Worm (Caenorhabditis elegans) whole organism, late embryonic: ENCODE data around the gene ccz-1.

Source experiments
- K02D7.2 ChIP-seq: sonication (generic microtip); optimal IDR thresholded peaks from 2 replicates; lab custom pipeline; 2017; ENCODE audit warnings: mild to moderate bottlenecking, missing genetic modification characterization, missing compliant biosample characterization
- ceh-18 ChIP-seq: sonication (generic microtip); optimal IDR thresholded peaks from 2 replicates; lab custom pipeline; 2016; ENCODE audit warnings: missing genetic modification characterization, missing compliant biosample characterization
- ceh-19 ChIP-seq: fragments of 200-800 bp; sonication (Bioruptor generic); optimal IDR thresholded peaks from 2 replicates; lab custom pipeline; 2018; ENCODE audit warnings: mild to moderate bottlenecking, missing genetic modification characterization, missing compliant biosample characterization
- ceh-30 ChIP-seq: fragments of 150-350 bp; optimal IDR thresholded peaks from 2 replicates; lab custom pipeline; 2014; ENCODE audit warnings: missing biosample characterization, missing genetic modification characterization
- ceh-31 ChIP-seq: sonication (generic microtip); optimal IDR thresholded peaks from 2 replicates; lab custom pipeline; 2016; ENCODE audit warnings: missing genetic modification characterization, missing compliant biosample characterization
- ceh-34 ChIP-seq: sonication (generic microtip); optimal IDR thresholded peaks from 2 replicates; lab custom pipeline; 2016; ENCODE audit warnings: mild to moderate bottlenecking, missing genetic modification characterization, missing compliant biosample characterization
- ceh-45 ChIP-seq: fragments of 200-800 bp; sonication (Bioruptor generic); IDR thresholded peaks from 2 replicates; pipeline ENCODE4 v1.3.6; 2022; ENCODE audit warnings: missing genetic modification reagents, missing genetic modification characterization, missing compliant biosample characterization
- che-1 ChIP-seq: sonication (generic microtip); optimal IDR thresholded peaks from 2 replicates; lab custom pipeline; 2016; ENCODE audit warnings: mild to moderate bottlenecking, missing genetic modification characterization, missing compliant biosample characterization
- dve-1 ChIP-seq: sonication (generic microtip); optimal IDR thresholded peaks from 2 replicates; lab custom pipeline; 2017; ENCODE audit warnings: antibody characterized with exemption, mild to moderate bottlenecking, missing genetic modification characterization, missing compliant biosample characterization
- elt-2 ChIP-seq: sonication (generic microtip); optimal IDR thresholded peaks from 2 replicates; lab custom pipeline; 2016; ENCODE audit warnings: missing genetic modification reagents, missing genetic modification characterization, missing compliant biosample characterization
- elt-4 ChIP-seq: sonication (generic microtip); optimal IDR thresholded peaks from 2 replicates; lab custom pipeline; 2016; ENCODE audit warnings: missing genetic modification characterization, missing compliant biosample characterization
- eyg-1 ChIP-seq: sonication (generic microtip); optimal IDR thresholded peaks from 2 replicates; lab custom pipeline; 2016; ENCODE audit warnings: missing genotype, missing genetic modification characterization, missing compliant biosample characterization
- fax-1 ChIP-seq: sonication (generic microtip); optimal IDR thresholded peaks from 2 replicates; lab custom pipeline; 2016; ENCODE audit warnings: missing genotype, missing genetic modification characterization, missing compliant biosample characterization
- fkh-10 ChIP-seq: fragments of 150-350 bp; optimal IDR thresholded peaks from 2 replicates; lab custom pipeline; 2014; ENCODE audit warnings: missing biosample characterization, missing genetic modification reagents, missing genetic modification characterization
- gmeb-2 ChIP-seq: sonication (generic microtip); optimal IDR thresholded peaks from 2 replicates; lab custom pipeline; 2016; ENCODE audit warnings: missing genetic modification characterization, inconsistent platforms, missing compliant biosample characterization
- hlh-30 ChIP-seq: sonication (generic microtip); optimal IDR thresholded peaks from 2 replicates; lab custom pipeline; 2017; ENCODE audit warnings: antibody characterized with exemption, missing genetic modification characterization, missing compliant biosample characterization; ENCODE audit not compliant: insufficient read depth
- hlh-6 ChIP-seq: sonication (generic microtip); optimal IDR thresholded peaks from 2 replicates; lab custom pipeline; 2016; ENCODE audit warnings: missing genotype, missing genetic modification characterization, missing compliant biosample characterization
- lin-11 ChIP-seq: fragments of 200-800 bp; sonication (Bioruptor generic); optimal IDR thresholded peaks from 2 replicates; lab custom pipeline; 2018; ENCODE audit warnings: mild to moderate bottlenecking, missing genetic modification characterization, missing compliant biosample characterization
- madf-2 ChIP-seq: sonication (generic microtip); optimal IDR thresholded peaks from 2 replicates; lab custom pipeline; 2017; ENCODE audit warnings: missing genetic modification characterization, missing compliant biosample characterization
- npax-4 ChIP-seq: sonication (generic microtip); optimal IDR thresholded peaks from 2 replicates; lab custom pipeline; 2016; ENCODE audit warnings: missing genetic modification characterization, missing compliant biosample characterization
- pha-2 ChIP-seq: sonication (generic microtip); optimal IDR thresholded peaks from 2 replicates; lab custom pipeline; 2017; ENCODE audit warnings: mild to moderate bottlenecking, missing genetic modification characterization, missing compliant biosample characterization
- pha-4 ChIP-seq: fragments of 150-350 bp; optimal IDR thresholded peaks from 2 replicates; lab custom pipeline; 2018; ENCODE audit warnings: missing biosample characterization, missing genetic modification reagents, missing genetic modification characterization
- ref-2 ChIP-seq: sonication (generic microtip); optimal IDR thresholded peaks from 2 replicates; lab custom pipeline; 2016; ENCODE audit warnings: missing genetic modification characterization, missing compliant biosample characterization
- sox-2 ChIP-seq: fragments of 200-800 bp; sonication (Bioruptor generic); IDR thresholded peaks from 2 replicates; pipeline ENCODE4 v1.3.6; 2022; ENCODE audit warnings: missing genetic modification reagents, missing genetic modification characterization, missing compliant biosample characterization
- sox-4 ChIP-seq: sonication (generic microtip); optimal IDR thresholded peaks from 2 replicates; lab custom pipeline; 2017; ENCODE audit warnings: mild to moderate bottlenecking, missing genetic modification characterization, inconsistent platforms, missing compliant biosample characterization
- tbx-2 ChIP-seq: sonication (generic microtip); optimal IDR thresholded peaks from 2 replicates; lab custom pipeline; 2016; ENCODE audit warnings: missing genetic modification characterization, missing compliant biosample characterization
- ttx-3 ChIP-seq: sonication (generic microtip); optimal IDR thresholded peaks from 2 replicates; lab custom pipeline; 2016; ENCODE audit warnings: missing genetic modification reagents, missing genetic modification characterization, missing compliant biosample characterization
- unc-55 ChIP-seq: sonication (generic microtip); optimal IDR thresholded peaks from 2 replicates; lab custom pipeline; 2017; ENCODE audit warnings: missing biosample characterization, missing genetic modification reagents, missing genetic modification characterization
- unc-86 ChIP-seq: sonication (generic microtip); optimal IDR thresholded peaks from 2 replicates; lab custom pipeline; 2016; ENCODE audit warnings: missing genetic modification characterization, missing compliant biosample characterization
- zip-5 ChIP-seq: sonication (generic microtip); optimal IDR thresholded peaks from 2 replicates; lab custom pipeline; 2016; ENCODE audit warnings: missing genetic modification characterization, missing compliant biosample characterization

The ccz-1 gene

ce11 chrV:13657291-13657690 is 21.4 kb upstream of the ccz-1 start:
- peak; percentile 71 for TF ChIP-seq hlh-30
- TF ChIP-seq ceh-18 (tag; lab: Kevin White, UChicago) = peak; percentile 19
- no peak for TF ChIP-seq sox-2 (GFP tag; lab: Robert Waterston, UW)
- peak; percentile 57 for TF ChIP-seq elt-2 (tag; lab: Kevin White, UChicago)
- TF ChIP-seq hlh-6 (tag; lab: Kevin White, UChicago) = no peak
- no peak for TF ChIP-seq che-1 (tag; lab: Kevin White, UChicago)
- TF ChIP-seq pha-4 (tag; lab: Kevin White, UChicago) = no peak

- TF ChIP-seq unc-55 = peak; percentile 13
- no peak for TF ChIP-seq fkh-10 (GFP tag; lab: Kevin White, UChicago)
- TF ChIP-seq, all 69 proteins: peak for 1
These were observed 20.8 kb upstream of the ccz-1 start for ce11 chrV:13657841-13658338.

- TF ChIP-seq ttx-3 (tag; lab: Kevin White, UChicago) (no peak), ceh-31 (tag; lab: Kevin White, UChicago) (no peak), elt-2 (tag; lab: Kevin White, UChicago) (no peak), hlh-30 (peak; percentile 87), lin-11 (tag; lab: Kevin White, UChicago) (no peak), zip-5 (no peak)
These were observed 20.1 kb upstream of the ccz-1 start for ce11 chrV:13658577-13658976.

- TF ChIP-seq sox-4 (tag; lab: Kevin White, UChicago) (no peak), elt-2 (tag; lab: Kevin White, UChicago) (peak; percentile 54)
- TF ChIP-seq, all 69 proteins: peak for 1
These were observed 19.5 kb upstream of the ccz-1 start for ce11 chrV:13659219-13659618.

- TF ChIP-seq dve-1 (tag; lab: Kevin White, UChicago) = no peak
- TF ChIP-seq, all 69 proteins: peak for 0
These were observed 18.6 kb upstream of the ccz-1 start for ce11 chrV:13660115-13660514.

ce11 chrV:13660660-13661325 is 17.9 kb upstream of the ccz-1 start, which contains the start of gene letm-1:
letm-1 (plus strand) TSS chrV:13661257.
- TF ChIP-seq unc-86 (tag; lab: Kevin White, UChicago) = no peak
- TF ChIP-seq tbx-2 (tag; lab: Kevin White, UChicago) = peak; percentile 11

- TF ChIP-seq pha-4 (tag; lab: Kevin White, UChicago) = no peak
- TF ChIP-seq ref-2 (tag; lab: Kevin White, UChicago) = no peak
- no peak for TF ChIP-seq gmeb-2 (tag; lab: Kevin White, UChicago)
- no peak for TF ChIP-seq che-1 (tag; lab: Kevin White, UChicago)
- no peak for TF ChIP-seq fax-1 (tag; lab: Kevin White, UChicago)
- no peak for TF ChIP-seq ceh-18 (tag; lab: Kevin White, UChicago)
- TF ChIP-seq ceh-19 (GFP tag; lab: Kevin White, UChicago) = no peak
- TF ChIP-seq elt-2 (tag; lab: Kevin White, UChicago) = no peak
- TF ChIP-seq ceh-34 = no peak
- no peak for TF ChIP-seq unc-55
- no peak for TF ChIP-seq ceh-30 (tag; lab: Kevin White, UChicago)
- TF ChIP-seq ceh-45 = no peak
- no peak for TF ChIP-seq eyg-1
- TF ChIP-seq madf-2 (tag; lab: Kevin White, UChicago) = no peak
- TF ChIP-seq pha-2 (tag; lab: Kevin White, UChicago) = no peak
- TF ChIP-seq ttx-3 (tag; lab: Kevin White, UChicago) = no peak
- TF ChIP-seq K02D7.2 (tag; lab: Kevin White, UChicago) = no peak
- TF ChIP-seq npax-4 (tag; lab: Kevin White, UChicago) = no peak
- TF ChIP-seq elt-4 (tag; lab: Kevin White, UChicago) = no peak
- TF ChIP-seq, all 69 proteins: peak for 0
These were observed 14.2 kb upstream of the ccz-1 start for ce11 chrV:13664340-13664916.
